Worm (Caenorhabditis elegans) whole organism, mixed stage, embryonic: ENCODE results near the gene nfx-1.

Source experiments
- M03D4.4 ChIP-seq: sonication (generic microtip); optimal IDR thresholded peaks from 2 replicates; lab custom pipeline; 2017; ENCODE audit warnings: mild to moderate bottlenecking, missing genetic modification characterization, missing compliant biosample characterization
- bed-3 ChIP-seq: fragments of 200-800 bp; sonication (Bioruptor generic); optimal IDR thresholded peaks from 3 replicates; lab custom pipeline; 2018; ENCODE audit warnings: mild to moderate bottlenecking, missing genetic modification characterization, moderate library complexity, missing compliant biosample characterization
- ceh-43 ChIP-seq: fragments of 200-800 bp; sonication (Bioruptor generic); optimal IDR thresholded peaks from 2 replicates; lab custom pipeline; 2018; ENCODE audit warnings: mild to moderate bottlenecking, missing genetic modification characterization, moderate library complexity, missing compliant biosample characterization
- ceh-83 ChIP-seq: fragments of 200-800 bp; sonication (Bioruptor generic); optimal IDR thresholded peaks from 2 replicates; lab custom pipeline; 2018; ENCODE audit warnings: mild to moderate bottlenecking, missing genetic modification characterization, missing compliant biosample characterization
- ces-1 ChIP-seq: fragments of 150-350 bp; optimal IDR thresholded peaks from 2 replicates; lab custom pipeline; 2014; ENCODE audit warnings: missing biosample characterization, missing genetic modification reagents, missing genetic modification characterization
- cnd-1 ChIP-seq: fragments of 200-800 bp; sonication (Bioruptor generic); optimal IDR thresholded peaks from 2 replicates; lab custom pipeline; 2018; ENCODE audit warnings: mild to moderate bottlenecking, missing genetic modification characterization, missing compliant biosample characterization
- drap-1 ChIP-seq: fragments of 200-800 bp; sonication (Bioruptor generic); optimal IDR thresholded peaks from 3 replicates; lab custom pipeline; 2018; ENCODE audit warnings: mild to moderate bottlenecking, missing genetic modification characterization, missing compliant biosample characterization
- elt-1 ChIP-seq: sonication (generic microtip); optimal IDR thresholded peaks from 2 replicates; lab custom pipeline; 2017; ENCODE audit warnings: missing genetic modification characterization, mild to moderate bottlenecking, missing compliant biosample characterization, antibody characterized with exemption, moderate library complexity, borderline replicate concordance; ENCODE audit not compliant: insufficient read depth
- elt-3 ChIP-seq: fragments of 150-350 bp; optimal IDR thresholded peaks from 2 replicates; lab custom pipeline; 2014; ENCODE audit warnings: missing biosample characterization, missing genetic modification characterization
- ham-2 ChIP-seq: fragments of 200-800 bp; sonication (Bioruptor generic); optimal IDR thresholded peaks from 2 replicates; lab custom pipeline; 2018; ENCODE audit warnings: mild to moderate bottlenecking, missing genetic modification characterization, missing compliant biosample characterization
- hlh-1 ChIP-seq: fragments of 150-350 bp; optimal IDR thresholded peaks from 2 replicates; lab custom pipeline; 2014; ENCODE audit warnings: missing biosample characterization, missing genetic modification reagents, missing genetic modification characterization
- lin-13 ChIP-seq: fragments of 150-350 bp; optimal IDR thresholded peaks from 2 replicates; lab custom pipeline; 2014; ENCODE audit warnings: missing biosample characterization, missing genetic modification characterization
- lsy-2 ChIP-seq: fragments of 150-350 bp; optimal IDR thresholded peaks from 2 replicates; lab custom pipeline; 2014; ENCODE audit warnings: missing biosample characterization, missing genetic modification characterization
- mab-5 ChIP-seq: fragments of 150-350 bp; optimal IDR thresholded peaks from 2 replicates; lab custom pipeline; 2014; ENCODE audit warnings: missing biosample characterization, missing genetic modification characterization
- mep-1 ChIP-seq: fragments of 150-350 bp; optimal IDR thresholded peaks from 2 replicates; lab custom pipeline; 2017; ENCODE audit warnings: missing biosample characterization, missing genetic modification reagents, missing genetic modification characterization, inconsistent platforms
- mls-2 ChIP-seq: sonication (generic microtip); optimal IDR thresholded peaks from 2 replicates; lab custom pipeline; 2016; ENCODE audit warnings: mild to moderate bottlenecking, missing genetic modification characterization, moderate library complexity, missing compliant biosample characterization
- nhr-237 ChIP-seq: fragments of 150-350 bp; optimal IDR thresholded peaks from 2 replicates; lab custom pipeline; 2014; ENCODE audit warnings: missing biosample characterization, missing genetic modification characterization
- nhr-28 ChIP-seq: fragments of 150-350 bp; optimal IDR thresholded peaks from 2 replicates; lab custom pipeline; 2014; ENCODE audit warnings: missing biosample characterization, missing genetic modification characterization
- nhr-76 ChIP-seq: sonication (generic microtip); optimal IDR thresholded peaks from 2 replicates; lab custom pipeline; 2017; ENCODE audit warnings: missing biosample characterization, missing genetic modification characterization
- pha-4 ChIP-seq: fragments of 150-350 bp; optimal IDR thresholded peaks from 2 replicates; lab custom pipeline; 2018; ENCODE audit warnings: missing biosample characterization, missing genetic modification reagents, missing genetic modification characterization
- sem-2 ChIP-seq: fragments of 200-800 bp; sonication (Bioruptor generic); optimal IDR thresholded peaks from 2 replicates; lab custom pipeline; 2018; ENCODE audit warnings: mild to moderate bottlenecking, missing genetic modification characterization, missing compliant biosample characterization
- snpc-4 ChIP-seq: fragments of 150-350 bp; optimal IDR thresholded peaks from 2 replicates; lab custom pipeline; 2014; ENCODE audit warnings: missing biosample characterization, missing genetic modification characterization
- sptf-1 ChIP-seq: sonication (generic microtip); optimal IDR thresholded peaks from 2 replicates; lab custom pipeline; 2017; ENCODE audit warnings: mild to moderate bottlenecking, missing genetic modification characterization, moderate library complexity, missing compliant biosample characterization
- tbx-8 ChIP-seq: fragments of 200-800 bp; sonication (Bioruptor generic); optimal IDR thresholded peaks from 2 replicates; lab custom pipeline; 2018; ENCODE audit warnings: mild to moderate bottlenecking, missing genetic modification characterization, moderate library complexity, missing compliant biosample characterization
- unc-120 ChIP-seq: sonication (generic microtip); optimal IDR thresholded peaks from 2 replicates; lab custom pipeline; 2017; ENCODE audit warnings: missing genetic modification characterization, missing compliant biosample characterization; ENCODE audit not compliant: poor library complexity, severe bottlenecking
- unc-39 ChIP-seq: fragments of 150-350 bp; optimal IDR thresholded peaks from 2 replicates; lab custom pipeline; 2014; ENCODE audit warnings: missing biosample characterization, missing genetic modification characterization
- unc-62 ChIP-seq: fragments of 150-350 bp; optimal IDR thresholded peaks from 2 replicates; lab custom pipeline; 2014; ENCODE audit warnings: missing biosample characterization, missing genetic modification reagents, missing genetic modification characterization
- zip-8 ChIP-seq: fragments of 150-350 bp; optimal IDR thresholded peaks from 2 replicates; lab custom pipeline; 2014; ENCODE audit warnings: missing biosample characterization, missing genetic modification characterization
- ztf-11 ChIP-seq: fragments of 150-350 bp; optimal IDR thresholded peaks from 2 replicates; lab custom pipeline; 2014; ENCODE audit warnings: missing biosample characterization, missing genetic modification characterization

Gene nfx-1

DNA sequence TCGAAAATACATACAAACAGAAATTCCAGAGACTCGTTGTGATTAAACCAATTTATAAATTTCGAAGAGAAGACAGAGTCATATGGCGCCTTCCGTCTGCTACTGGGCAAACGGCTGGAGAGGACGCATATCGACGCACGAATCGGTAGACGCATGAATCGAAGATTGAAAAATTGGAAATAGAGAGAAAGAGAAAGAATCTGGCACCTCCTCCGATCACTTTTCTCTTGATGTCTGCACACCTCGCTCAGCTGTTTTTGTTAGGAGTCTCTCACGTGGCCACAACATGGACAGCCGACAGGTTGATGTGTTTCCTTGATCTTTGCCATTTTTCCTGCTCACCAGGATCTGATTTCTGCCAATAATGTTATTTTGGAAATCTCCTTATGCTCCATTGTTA is 15.1 kb upstream of the nfx-1 start:
- TF ChIP-seq mls-2 (tag; lab: Kevin White, UChicago) (no peak), elt-1 (no peak), bed-3 (GFP tag; lab: Kevin White, UChicago) (no peak), mep-1 (tag; lab: Kevin White, UChicago) (no peak)

DNA sequence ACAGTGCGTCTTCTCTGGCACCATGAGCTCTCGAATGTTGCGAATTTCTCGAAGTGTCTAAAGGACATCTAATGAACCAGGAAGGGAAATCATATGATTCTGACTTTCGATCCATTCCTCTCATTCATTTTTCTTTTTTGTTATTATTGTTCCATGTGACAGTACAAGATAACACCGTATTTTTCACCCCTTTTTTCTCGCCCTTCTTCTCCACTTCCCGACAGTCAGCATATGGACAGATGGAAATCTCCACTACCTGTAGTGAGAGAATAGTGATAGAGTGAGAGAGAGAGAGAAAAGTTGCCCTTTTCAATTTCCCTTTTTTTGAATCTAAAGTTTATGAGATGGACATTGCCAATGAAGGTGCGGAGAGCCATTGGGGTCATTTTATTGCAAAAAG is 14.4 kb upstream of the nfx-1 start:
- TF ChIP-seq sem-2 (GFP tag; lab: Kevin White, UChicago), result no peak
- TF ChIP-seq hlh-1 (tag; lab: Kevin White, UChicago), result no peak

DNA sequence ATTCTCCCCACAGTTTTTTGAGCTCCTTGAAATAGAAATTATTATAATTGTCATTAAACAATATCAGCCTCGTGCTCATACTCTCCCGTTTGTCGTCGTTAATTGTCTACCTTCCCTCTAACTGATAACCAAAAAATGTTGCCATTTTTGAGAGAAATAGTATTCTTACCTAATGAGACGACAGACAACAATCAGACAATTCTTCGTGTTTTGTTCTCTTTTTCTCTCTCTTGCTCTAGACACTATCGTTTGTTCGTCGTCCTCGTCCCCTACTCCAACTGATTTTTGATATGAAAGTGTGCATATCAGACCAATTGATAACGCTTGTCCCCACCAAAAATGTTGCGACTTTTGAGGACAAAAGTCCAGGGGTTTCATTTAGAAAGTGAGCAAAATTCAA is 13.6 kb upstream of the nfx-1 start:
- no peak for TF ChIP-seq ces-1 (GFP tag; lab: Kevin White, UChicago)
- TF ChIP-seq M03D4.4, result no peak
- no peak for TF ChIP-seq ztf-11 (tag; lab: Kevin White, UChicago)
- TF ChIP-seq elt-3 (tag; lab: Kevin White, UChicago), result no peak
- no peak for TF ChIP-seq bed-3 (GFP tag; lab: Kevin White, UChicago)
- TF ChIP-seq mep-1 (tag; lab: Kevin White, UChicago), result no peak

DNA sequence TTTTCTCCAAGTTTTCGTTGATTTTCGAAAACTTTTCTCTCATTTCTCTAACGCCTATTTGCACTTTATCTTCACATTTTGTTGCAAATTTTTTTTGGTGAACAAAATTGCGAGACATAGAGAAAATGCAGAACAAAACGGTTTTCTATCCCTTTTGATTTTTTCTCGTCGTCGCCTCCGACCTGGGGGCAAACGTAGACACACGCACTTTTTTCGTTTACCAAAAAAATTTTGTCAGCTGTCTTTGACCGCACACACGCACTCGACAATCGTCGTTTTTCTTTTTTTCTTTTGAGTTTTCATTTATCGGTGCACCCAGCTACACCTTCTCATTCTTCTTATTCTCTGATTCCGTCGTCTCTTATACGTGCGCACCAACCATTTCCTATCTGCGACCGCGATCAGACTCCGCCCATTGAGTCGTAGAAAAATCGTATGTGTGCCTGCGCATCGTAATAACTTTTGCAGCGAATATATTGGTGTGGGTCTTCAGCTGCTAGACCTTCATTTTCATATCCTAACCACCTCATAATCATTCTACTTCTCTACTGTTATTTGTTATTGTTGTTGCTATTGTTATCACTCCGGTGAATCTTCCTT is 12.8 kb upstream of the nfx-1 start:
- peak; percentile 30 for TF ChIP-seq elt-1
- TF ChIP-seq hlh-1 (tag; lab: Kevin White, UChicago), result no peak

DNA sequence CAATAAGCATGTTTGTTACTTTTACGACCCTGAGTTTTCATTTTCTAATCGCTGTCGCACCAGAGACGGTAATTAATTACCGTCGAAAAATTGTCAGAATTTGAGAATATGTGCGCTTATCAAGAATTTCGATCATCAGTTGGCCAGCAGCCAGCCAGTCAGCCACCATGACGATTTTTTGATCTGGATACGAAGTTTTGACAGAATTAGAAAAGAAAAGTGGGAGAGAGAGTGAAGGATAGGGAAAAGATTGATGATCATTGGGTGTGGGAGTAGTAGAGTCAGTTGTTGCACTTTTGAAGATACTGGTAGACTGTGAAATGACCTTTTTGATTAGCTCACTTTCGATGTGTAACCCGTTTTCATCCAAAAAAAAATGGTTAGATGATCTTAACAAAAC is 10.8 kb upstream of the nfx-1 start:
- TF ChIP-seq nhr-28, result no peak
- TF ChIP-seq hlh-1 (tag; lab: Kevin White, UChicago), result peak; percentile 41
- TF ChIP-seq pha-4 (tag; lab: Kevin White, UChicago), result no peak
- no peak for TF ChIP-seq unc-120 (tag; lab: Kevin White, UChicago)
- no peak for TF ChIP-seq zip-8
- no peak for TF ChIP-seq ceh-83 (GFP tag; lab: Kevin White, UChicago)
- no peak for TF ChIP-seq nhr-76
- TF ChIP-seq unc-62 (GFP tag; lab: Kevin White, UChicago), result peak; percentile 24
- TF ChIP-seq ham-2 (GFP tag; lab: Kevin White, UChicago), result no peak

DNA sequence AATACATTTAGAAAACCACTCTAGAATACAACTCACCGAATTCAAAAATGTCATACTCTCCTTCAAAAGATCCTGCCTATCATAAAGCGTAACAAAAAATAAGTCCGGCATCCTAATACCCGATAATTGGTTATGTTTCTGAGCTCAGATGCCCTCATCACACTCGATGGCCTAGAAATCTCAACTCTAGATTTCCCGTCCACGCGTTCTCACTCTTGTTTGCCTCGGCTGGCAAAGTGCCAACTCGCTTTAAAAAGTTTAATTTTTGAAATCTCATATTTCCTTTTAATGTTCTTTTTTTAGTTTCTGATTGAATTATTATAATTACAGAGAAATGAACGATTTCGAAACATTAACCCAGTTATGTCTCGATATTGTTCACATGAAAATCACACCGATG is 7.5 kb upstream of the nfx-1 start, which contains the start of the genes C56G2.15 and thoc-2:
C56G2.15 (minus strand) TSS at position 188 of the 400 bp plus-strand sequence.
thoc-2 (plus strand) TSS at position 331 of the 400 bp plus-strand sequence.
- no peak for TF ChIP-seq ceh-43 (GFP tag; lab: Kevin White, UChicago)

DNA sequence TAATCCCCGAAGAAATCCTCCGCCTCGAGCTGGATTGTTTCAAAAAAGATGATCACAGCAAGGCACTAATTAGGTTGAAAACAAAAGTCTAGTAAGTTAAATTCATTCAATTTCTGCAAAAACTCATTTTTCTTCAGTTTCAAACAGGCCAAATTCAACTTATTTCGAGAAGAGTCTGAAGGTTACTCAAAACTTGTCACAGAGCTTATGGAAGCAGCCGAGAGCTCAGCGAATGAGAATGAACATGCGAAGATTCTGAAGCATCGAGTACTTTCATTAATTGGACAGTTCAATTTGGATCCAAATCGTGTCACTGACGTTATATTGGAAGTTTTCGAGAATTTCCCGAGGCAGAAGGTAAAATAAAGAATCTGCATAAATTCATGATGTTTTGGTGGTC is 6.7 kb upstream of the nfx-1 start:
- TF ChIP-seq lsy-2 (tag; lab: Kevin White, UChicago) (no peak), lin-13 (tag; lab: Kevin White, UChicago) (no peak), bed-3 (GFP tag; lab: Kevin White, UChicago) (no peak), sptf-1 (tag; lab: Kevin White, UChicago) (no peak), nhr-76 (no peak), ztf-11 (tag; lab: Kevin White, UChicago) (no peak), pha-4 (tag; lab: Kevin White, UChicago) (no peak), ham-2 (GFP tag; lab: Kevin White, UChicago) (no peak), tbx-8 (no peak), mls-2 (tag; lab: Kevin White, UChicago) (no peak), drap-1 (GFP tag; lab: Kevin White, UChicago) (no peak), zip-8 (no peak), mab-5 (tag; lab: Kevin White, UChicago) (no peak), unc-39 (no peak), cnd-1 (tag; lab: Kevin White, UChicago) (no peak), nhr-237 (tag; lab: Kevin White, UChicago) (no peak), ceh-83 (GFP tag; lab: Kevin White, UChicago) (no peak), snpc-4 (tag; lab: Kevin White, UChicago) (no peak)
